Fruit fly (Drosophila melanogaster): ENCODE data around the gene CG31743.

DNA sequence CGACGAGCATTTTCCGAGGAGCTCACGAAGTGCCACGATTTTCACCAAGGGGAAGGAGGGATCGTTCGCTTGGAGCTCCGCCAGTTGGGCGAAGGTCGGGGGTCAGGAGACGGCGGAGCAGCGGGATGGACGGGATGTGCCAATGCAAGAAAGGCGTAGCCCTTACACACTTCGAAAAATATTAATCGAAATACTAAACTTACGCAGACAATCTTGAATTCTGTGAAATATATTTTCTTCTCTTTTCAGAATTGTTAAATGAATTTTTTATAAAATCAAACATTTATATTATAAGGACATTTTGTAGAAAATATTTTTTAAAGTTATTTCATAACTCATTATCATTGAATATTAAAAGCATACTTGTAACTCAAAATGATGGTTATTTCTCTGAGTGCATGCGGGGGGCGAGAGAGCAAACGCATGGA lies 10.4 kb upstream of the CG31743 start:
- TF ChIP-seq EcR (GFP tag; optimal IDR thresholded peaks at IDR 0.05) = no peak
- TF ChIP-seq psq (optimal IDR thresholded peaks at IDR 0.05) = no peak

Data from whole organism.